Fruit fly (Drosophila melanogaster): ENCODE data around the gene Nplp4.

The Nplp4 gene

dm6 chr2L:2006082-2006669, 2.0 kb upstream of the Nplp4 start, which contains the start of gene CG33543 (continued):
- TF ChIP-seq CG17359 (tag; optimal IDR thresholded peaks at IDR 0.05) (no peak), CG31365 (tag; optimal IDR thresholded peaks at IDR 0.05) (no peak), salm (tag; optimal IDR thresholded peaks at IDR 0.05) (no peak), sob (GFP tag; IDR thresholded peaks at IDR 0.05) (no peak), Deaf1 (tag; optimal IDR thresholded peaks at IDR 0.05) (peak; percentile 94), CG7271 (tag; optimal IDR thresholded peaks at IDR 0.05) (no peak), CG12236 (GFP tag; optimal IDR thresholded peaks at IDR 0.05) (no peak), chinmo (GFP tag; IDR thresholded peaks at IDR 0.05; ENCODE audit: partially characterized antibody) (0 out of 4 replicates have a peak, but pooled peaks have one; percentile 30), ftz-f1 (GFP tag; optimal IDR thresholded peaks at IDR 0.05) (no peak), sens-2 (GFP tag; IDR thresholded peaks at IDR 0.05) (no peak), cg (GFP tag; optimal IDR thresholded peaks at IDR 0.05) (no peak), CG2889 (GFP tag; IDR thresholded peaks at IDR 0.05) (0 out of 3 replicates have a peak, but pooled peaks have one; percentile 29)

dm6 chr2L:2007093-2007492, 1.1 kb upstream of the Nplp4 start, which contains the start of gene CG15353:
CG15353 (minus strand) TSS chr2L:2007193.
- TF ChIP-seq pb (GFP tag; optimal IDR thresholded peaks at IDR 0.05) (no peak), Dref (GFP tag; IDR thresholded peaks at IDR 0.05) (0 out of 2 replicates have a peak, but pooled peaks have one; percentile 22)

dm6 chr2L:2008980-2009954, 1.1 kb downstream of the Nplp4 start, which contains the start of gene CG4238:
CG4238 (plus strand) TSS chr2L:2009859.
- TF ChIP-seq CG42726 (GFP tag; IDR thresholded peaks at IDR 0.05; ENCODE audit: partially characterized antibody) (peak; percentile 88), slbo (GFP tag; IDR thresholded peaks at IDR 0.05) (no peak), Myb (GFP tag; optimal IDR thresholded peaks at IDR 0.05) (peak; percentile 24), slou (GFP tag; optimal IDR thresholded peaks at IDR 0.05) (no peak), HmgD (GFP tag; optimal IDR thresholded peaks at IDR 0.05) (no peak), sr (GFP tag; IDR thresholded peaks at IDR 0.05) (no peak), CG15601 (tag; optimal IDR thresholded peaks at IDR 0.05) (peak; percentile 25), gfzf (GFP tag; optimal IDR thresholded peaks at IDR 0.05) (peak; percentile 16), kni (GFP tag; optimal IDR thresholded peaks at IDR 0.05) (peak; percentile 5), knrl (GFP tag; IDR thresholded peaks at IDR 0.05; ENCODE audit: partially characterized antibody) (peak; percentile 62), MBD-R2 (GFP tag; IDR thresholded peaks at IDR 0.05) (peak; percentile 86), CG12659 (GFP tag; optimal IDR thresholded peaks at IDR 0.05) (peak; percentile 30), CG2116 (GFP tag; optimal IDR thresholded peaks at IDR 0.05) (peak; percentile 9), CG4360 (GFP tag; IDR thresholded peaks at IDR 0.05) (0 out of 2 replicates have a peak, but pooled peaks have one; percentile 12), zen (tag; optimal IDR thresholded peaks at IDR 0.05) (peak; percentile 55), abd-A (tag; optimal IDR thresholded peaks at IDR 0.05) (peak; percentile 30), CG11247 (GFP tag; IDR thresholded peaks at IDR 0.05) (no peak), Spps (tag; optimal IDR thresholded peaks at IDR 0.05) (no peak), trem (tag; optimal IDR thresholded peaks at IDR 0.05) (peak; percentile 72), CG13894 (tag; optimal IDR thresholded peaks at IDR 0.05) (peak; percentile 4), insv (GFP tag; optimal IDR thresholded peaks at IDR 0.05) (peak in 1 of 2 experiments; percentile 87), phol (tag; optimal IDR thresholded peaks at IDR 0.05) (peak; percentile 76), E2f2 (GFP tag; IDR thresholded peaks at IDR 0.05) (peak; percentile 65; the same call in 1 of the 2 replicates), sug (tag; optimal IDR thresholded peaks at IDR 0.05) (peak; percentile 22), CG16813 (GFP tag; IDR thresholded peaks at IDR 0.05; ENCODE audit: partially characterized antibody) (peak; percentile 84), Med (GFP tag) (peak; percentile 61), CG12155 (GFP tag; optimal IDR thresholded peaks at IDR 0.05) (peak; percentile 18), bbx (GFP tag; IDR thresholded peaks at IDR 0.05; ENCODE audit: partially characterized antibody) (peak; percentile 69), CG8089 (GFP tag; optimal IDR thresholded peaks at IDR 0.05) (no peak), Bgb (GFP tag; IDR thresholded peaks at IDR 0.05; ENCODE audit: partially characterized antibody) (peak; percentile 69)

Data from whole organism, embryonic.